Worm (Caenorhabditis elegans) whole organism, L1 larva: ENCODE data around the gene W10C6.2.

Source experiments
- aly-2 ChIP-seq: fragments of 150-350 bp; optimal IDR thresholded peaks from 2 replicates; lab custom pipeline; 2014; ENCODE audit warnings: missing biosample characterization, missing genetic modification characterization
- ceh-82 ChIP-seq, 3 experiments: fragments of 150-350 bp in 1 of 3; sonication (generic microtip) in 2 of 3; optimal IDR thresholded peaks; 2 replicates each; lab custom pipeline; 2014 to 2017; ENCODE audit warnings: missing biosample characterization in 3 of 3, missing genetic modification characterization in 3 of 3
- ceh-88 ChIP-seq: fragments of 200-800 bp; sonication (Bioruptor generic); IDR thresholded peaks from 2 replicates; pipeline ENCODE4 v1.3.6; 2022; ENCODE audit warnings: missing genetic modification characterization, missing compliant biosample characterization
- dpl-1 ChIP-seq, 3 experiments: fragments of 150-350 bp in 2 of 3; sonication (generic microtip) in 1 of 3; optimal IDR thresholded peaks; 2 replicates each; lab custom pipeline; 2014 to 2017; ENCODE audit warnings: missing biosample characterization in 3 of 3, missing genetic modification characterization in 3 of 3, missing genetic modification reagents in 3 of 3
- efl-3 ChIP-seq: fragments of 200-800 bp; sonication (Bioruptor generic); optimal IDR thresholded peaks from 2 replicates; lab custom pipeline; 2018; ENCODE audit warnings: mild to moderate bottlenecking, missing genetic modification characterization, missing compliant biosample characterization
- elt-3 ChIP-seq, 6 experiments: fragments of 150-350 bp in 1 of 6; sonication (generic microtip); optimal IDR thresholded peaks; 2 replicates each; lab custom pipeline; 2017 to 2018; ENCODE audit warnings: missing biosample characterization in 6 of 6, missing genetic modification characterization in 6 of 6, inconsistent platforms in 1 of 6
- lin-15B ChIP-seq: fragments of 150-350 bp; sonication (generic microtip); optimal IDR thresholded peaks from 3 replicates; lab custom pipeline; 2014; ENCODE audit warnings: missing biosample characterization, missing genetic modification characterization
- nhr-19 ChIP-seq: fragments of 200-800 bp; sonication (Bioruptor generic); conservative IDR thresholded peaks from 2 replicates; pipeline ENCODE4 v1.3.6; 2022; ENCODE audit warnings: missing genetic modification characterization, missing compliant biosample characterization
- snpc-4 ChIP-seq: fragments of 150-350 bp; optimal IDR thresholded peaks from 2 replicates; lab custom pipeline; 2014; ENCODE audit warnings: missing biosample characterization, missing genetic modification characterization
- unc-62 ChIP-seq: fragments of 150-350 bp; optimal IDR thresholded peaks from 2 replicates; lab custom pipeline; 2014; ENCODE audit warnings: missing biosample characterization, missing genetic modification reagents, missing genetic modification characterization

- TF ChIP-seq dpl-1 (GFP tag; optimal IDR thresholded peaks at IDR 0.05; lab: Kevin White, UChicago) (no peak), ceh-82 (tag; optimal IDR thresholded peaks at IDR 0.05; lab: Kevin White, UChicago) (no peak), ceh-88 (GFP tag; lab: Robert Waterston, UW) (no peak), unc-62 (GFP tag; lab: Kevin White, UChicago) (no peak), snpc-4 (tag; lab: Kevin White, UChicago) (no peak), aly-2 (no peak), elt-3 (tag; optimal IDR thresholded peaks at IDR 0.05; lab: Kevin White, UChicago) (no peak), efl-3 (GFP tag; lab: Kevin White, UChicago) (no peak), nhr-19 (no peak), lin-15B (tag; lab: Kevin White, UChicago) (no peak)
These were observed 21.9 kb downstream of the W10C6.2 start, which contains the start of gene C09H10.4 for ce11 chrII:11099841-11100240.
